Fruit fly (Drosophila melanogaster) whole organism, wandering third instar larva: ENCODE measurements around the gene Vps13B.

ENCODE experiments used
- CG9705 ChIP-seq: fragments of 200-800 bp; sonication (Bioruptor generic); optimal IDR thresholded peaks from 2 replicates; lab custom pipeline; 2018; ENCODE audit warnings: missing biosample characterization, mild to moderate bottlenecking, missing genetic modification characterization
- HLH106 ChIP-seq: fragments of 200-800 bp; optimal IDR thresholded peaks from 3 replicates; lab custom pipeline; 2019; ENCODE audit warnings: missing biosample characterization, mild to moderate bottlenecking, missing genetic modification characterization, moderate library complexity
- OdsH ChIP-seq: fragments of 200-800 bp; sonication (Bioruptor generic); optimal IDR thresholded peaks from 2 replicates; lab custom pipeline; 2016; ENCODE audit warnings: missing biosample characterization, mild to moderate bottlenecking, missing genetic modification characterization
- br ChIP-seq: fragments of 200-800 bp; sonication (Bioruptor generic); optimal IDR thresholded peaks from 2 replicates; lab custom pipeline; 2016; ENCODE audit warnings: missing biosample characterization, missing genetic modification characterization
- fru ChIP-seq: fragments of 200-800 bp; sonication (Bioruptor generic); optimal IDR thresholded peaks from 3 replicates; lab custom pipeline; 2016; ENCODE audit warnings: missing biosample characterization, mild to moderate bottlenecking, missing genetic modification characterization
- jim ChIP-seq: fragments of 175-275, 200-325 bp; sonication (Bioruptor generic); optimal IDR thresholded peaks from 2 replicates; lab custom pipeline; 2016; ENCODE audit warnings: missing biosample characterization, mild to moderate bottlenecking, missing genetic modification characterization
- pan ChIP-seq: fragments of >200 bp; optimal IDR thresholded peaks from 2 replicates; lab custom pipeline; 2017
- psq ChIP-seq: fragments of 200-800 bp; sonication (Bioruptor generic); optimal IDR thresholded peaks from 3 replicates; lab custom pipeline; 2017; ENCODE audit warnings: missing biosample characterization, mild to moderate bottlenecking, missing genetic modification characterization, moderate library complexity

dm6 chr3R:29969347-29969746 lies 33.6 kb downstream of the Vps13B start, which contains the start of gene TkR99D:
- TF ChIP-seq psq (GFP tag; lab: Kevin White, UChicago) (no peak), jim (GFP tag; lab: Kevin White, UChicago) (no peak), HLH106 (no peak), OdsH (no peak), pan (lab: Kevin White, UChicago) (no peak), fru (no peak), br (GFP tag; lab: Kevin White, UChicago) (no peak), CG9705 (no peak)
